Worm (Caenorhabditis elegans): ENCODE results near the gene sre-3.

The sre-3 gene

DNA sequence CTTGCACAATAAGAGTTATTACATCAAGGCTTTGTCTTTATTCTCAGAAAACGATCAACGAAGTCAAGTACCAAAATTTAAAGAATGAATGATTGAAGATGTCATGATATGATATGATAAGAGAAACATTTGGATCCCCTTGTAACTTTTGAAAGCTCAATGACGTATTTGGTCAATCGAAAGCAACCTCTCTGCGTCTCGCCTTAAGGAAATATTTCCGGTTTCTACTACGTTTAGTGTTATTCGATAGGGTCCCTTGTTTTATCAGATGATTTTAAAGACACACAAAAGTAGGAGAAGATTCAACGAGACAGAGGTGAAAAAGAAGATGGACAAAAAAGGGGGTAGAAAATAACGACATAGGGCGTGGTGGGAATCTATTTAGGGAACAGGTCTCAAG, 27.7 kb downstream of the sre-3 start:
- TF ChIP-seq tbx-2 (tag; optimal IDR thresholded peaks at IDR 0.05) (peak; percentile 37), Y116A8C.19 (tag; optimal IDR thresholded peaks at IDR 0.05; ENCODE audit: borderline replicate concordance) (no peak), nhr-84 (tag; optimal IDR thresholded peaks at IDR 0.05) (no peak), blmp-1 (tag; optimal IDR thresholded peaks at IDR 0.05) (peak; percentile 76), rnt-1 (tag; optimal IDR thresholded peaks at IDR 0.05) (no peak), nhr-19 (GFP tag; conservative IDR thresholded peaks at IDR 0.05) (peak; percentile 18), snpc-4 (tag; optimal IDR thresholded peaks at IDR 0.05) (no peak), nhr-11 (tag; optimal IDR thresholded peaks at IDR 0.05) (no peak), hlh-4 (tag; optimal IDR thresholded peaks at IDR 0.05) (no peak), snu-23 (GFP tag; optimal IDR thresholded peaks at IDR 0.05) (peak; percentile 14), mab-9 (GFP tag; IDR thresholded peaks at IDR 0.05) (no peak), egl-27 (tag; optimal IDR thresholded peaks at IDR 0.05) (no peak), lin-14 (GFP tag; optimal IDR thresholded peaks at IDR 0.05) (peak; percentile 44), unc-62 (GFP tag; optimal IDR thresholded peaks at IDR 0.05) (no peak), irx-1 (tag; optimal IDR thresholded peaks at IDR 0.05) (no peak), nhr-237 (tag; optimal IDR thresholded peaks at IDR 0.05) (no peak), dsc-1 (tag; optimal IDR thresholded peaks at IDR 0.05) (peak; percentile 12), mep-1 (tag; optimal IDR thresholded peaks at IDR 0.05) (no peak), elt-3 (tag; optimal IDR thresholded peaks at IDR 0.05) (peak in 5 of 6 experiments; percentile 32 to 73 (median 61)), ceh-88 (GFP tag; IDR thresholded peaks at IDR 0.05) (no peak), alr-1 (tag; optimal IDR thresholded peaks at IDR 0.05; ENCODE audit: borderline replicate concordance) (no peak), nhr-20 (tag; optimal IDR thresholded peaks at IDR 0.05) (peak; percentile 49), unc-30 (tag; optimal IDR thresholded peaks at IDR 0.05) (no peak), grh-1 (GFP tag; IDR thresholded peaks at IDR 0.05) (peak; percentile 36; the same call in 1 of the 2 replicates), C34B4.2 (tag; optimal IDR thresholded peaks at IDR 0.05) (no peak), fkh-4 (tag; optimal IDR thresholded peaks at IDR 0.05; ENCODE audit: borderline replicate concordance) (no peak), nhr-85 (tag) (peak; percentile 91), nhr-71 (tag; optimal IDR thresholded peaks at IDR 0.05) (peak; percentile 59), ceh-63 (GFP tag; optimal IDR thresholded peaks at IDR 0.05) (no peak), ceh-82 (tag; optimal IDR thresholded peaks at IDR 0.05) (no peak), fkh-10 (GFP tag; optimal IDR thresholded peaks at IDR 0.05) (no peak)

DNA sequence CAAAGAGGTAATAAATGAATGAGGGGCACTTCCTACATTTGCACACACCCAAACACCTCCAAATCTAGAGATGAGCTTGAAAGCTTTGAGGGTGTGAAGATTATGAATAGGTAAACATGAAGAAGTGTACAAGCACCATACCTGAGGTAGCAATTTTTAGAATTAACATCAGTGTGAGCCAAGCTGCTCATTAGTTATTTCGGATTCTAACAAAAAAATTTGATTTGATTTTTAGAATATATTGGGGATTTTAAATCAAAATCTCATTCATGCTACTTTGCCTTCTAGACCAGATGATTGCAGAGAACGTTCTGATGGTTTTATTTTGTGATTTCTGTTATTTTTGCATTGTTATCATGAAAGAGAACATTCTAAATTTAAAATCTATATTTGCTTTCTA, 28.2 kb downstream of the sre-3 start:
- TF ChIP-seq irx-1 (tag; optimal IDR thresholded peaks at IDR 0.05), result no peak
- no peak for TF ChIP-seq unc-98 (GFP tag; IDR thresholded peaks at IDR 0.05)
- TF ChIP-seq egl-27 (tag; optimal IDR thresholded peaks at IDR 0.05), result no peak
- no peak for TF ChIP-seq snpc-4 (tag; optimal IDR thresholded peaks at IDR 0.05)
- TF ChIP-seq grh-1 (GFP tag; IDR thresholded peaks at IDR 0.05), result no peak

DNA sequence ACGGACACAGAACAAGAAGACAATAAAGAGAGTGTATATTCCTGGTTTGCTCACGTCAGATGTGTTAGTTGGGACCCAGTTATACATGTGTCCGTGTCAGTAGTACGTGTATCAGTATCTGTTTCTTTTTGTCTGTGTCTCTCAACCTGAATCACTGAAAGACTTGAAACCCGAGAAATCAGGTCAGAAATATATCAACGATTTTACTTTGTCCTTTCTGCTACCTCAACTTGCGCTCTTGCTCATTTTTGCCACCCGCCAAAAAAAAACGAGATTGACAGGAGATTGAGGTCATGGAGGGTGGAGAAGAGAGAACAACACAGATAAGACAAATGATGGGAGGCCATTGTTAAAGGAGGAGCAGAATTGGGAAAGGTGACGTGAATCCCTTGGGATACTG, 34.0 kb downstream of the sre-3 start:
- TF ChIP-seq lin-14 (GFP tag; optimal IDR thresholded peaks at IDR 0.05) (peak; percentile 55), rnt-1 (tag; optimal IDR thresholded peaks at IDR 0.05) (peak; percentile 32), sptf-1 (tag; optimal IDR thresholded peaks at IDR 0.05) (no peak)

DNA sequence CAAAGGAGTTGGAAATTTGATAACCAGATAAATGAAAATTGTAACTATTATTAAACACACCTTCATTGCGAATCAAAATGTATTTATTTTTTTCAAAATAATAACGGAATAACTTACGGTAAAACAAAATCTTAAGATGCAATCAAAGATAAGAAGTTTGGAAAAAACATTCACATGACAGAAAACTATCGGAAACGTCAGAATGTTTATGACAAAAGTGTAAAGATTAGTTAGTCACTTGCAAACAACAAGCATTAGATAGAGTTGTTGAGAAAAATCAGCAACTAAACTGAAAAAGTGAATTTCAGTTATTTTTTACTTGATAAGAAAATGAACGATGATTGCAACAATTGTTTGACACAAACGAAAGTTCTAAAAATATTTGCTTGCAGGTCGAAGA, 34.6 kb downstream of the sre-3 start:
- TF ChIP-seq blmp-1 (tag; optimal IDR thresholded peaks at IDR 0.05), result peak; percentile 16
- peak; percentile 11 for TF ChIP-seq nhr-71 (tag; optimal IDR thresholded peaks at IDR 0.05)
- peak; percentile 21 for TF ChIP-seq nhr-20 (tag; optimal IDR thresholded peaks at IDR 0.05)
- TF ChIP-seq nhr-85 (tag), result peak; percentile 39
- TF ChIP-seq elt-2 (tag; optimal IDR thresholded peaks at IDR 0.05), result peak; percentile 13
- TF ChIP-seq ets-5 (GFP tag; IDR thresholded peaks at IDR 0.05), result no peak
- TF ChIP-seq ceh-82 (tag; optimal IDR thresholded peaks at IDR 0.05), result no peak
- TF ChIP-seq C04F5.9 (tag; optimal IDR thresholded peaks at IDR 0.05), result no peak
- TF ChIP-seq elt-3 (tag; optimal IDR thresholded peaks at IDR 0.05), result peak in 1 of 6 experiments; percentile 0
- TF ChIP-seq zip-4 (GFP tag; optimal IDR thresholded peaks at IDR 0.05), result no peak

Measured in whole organism, L1 larva.